Fruit fly (Drosophila melanogaster) whole organism, prepupa: Measurements from ENCODE around the gene h-cup.

Experiments used
- Blimp-1 ChIP-seq: fragments of 200-800 bp; sonication (Bioruptor generic); optimal IDR thresholded peaks from 3 replicates; lab custom pipeline; 2017; ENCODE audit warnings: missing biosample characterization, missing genetic modification characterization, mild to moderate bottlenecking, moderate library complexity, missing genetic modification reagents
- CG16779 ChIP-seq: fragments of 200-800 bp; sonication (Bioruptor generic); optimal IDR thresholded peaks from 3 replicates; lab custom pipeline; 2017; ENCODE audit warnings: missing biosample characterization, mild to moderate bottlenecking, missing genetic modification characterization
- CG32006 ChIP-seq: fragments of 200-800 bp; sonication (Bioruptor generic); optimal IDR thresholded peaks from 3 replicates; lab custom pipeline; 2017; ENCODE audit warnings: missing biosample characterization, mild to moderate bottlenecking, missing genetic modification characterization
- CG6163 ChIP-seq: fragments of 200-800 bp; sonication (Bioruptor generic); IDR thresholded peaks from 3 replicates; pipeline ENCODE4 v1.3.6; 2022; ENCODE audit warnings: missing biosample characterization, missing genetic modification characterization
- CG6276 ChIP-seq: fragments of 200-800 bp; sonication (Bioruptor generic); optimal IDR thresholded peaks from 2 replicates; lab custom pipeline; 2017; ENCODE audit warnings: missing biosample characterization, mild to moderate bottlenecking, missing genetic modification characterization
- CG6854 ChIP-seq: fragments of 200-800 bp; sonication (Bioruptor generic); optimal IDR thresholded peaks from 2 replicates; lab custom pipeline; 2017; ENCODE audit warnings: missing biosample characterization, mild to moderate bottlenecking, missing genetic modification characterization
- CG8119 ChIP-seq: fragments of 200-800 bp; sonication (Bioruptor generic); IDR thresholded peaks from 3 replicates; pipeline ENCODE4 v1.3.6; 2022; ENCODE audit warnings: missing biosample characterization, missing genetic modification characterization
- CG8319 ChIP-seq: fragments of 200-800 bp; sonication (Bioruptor generic); optimal IDR thresholded peaks from 3 replicates; lab custom pipeline; 2016; ENCODE audit warnings: missing biosample characterization, missing genetic modification characterization
- Ets21C ChIP-seq: fragments of 200-800 bp; sonication (Bioruptor generic); optimal IDR thresholded peaks from 3 replicates; lab custom pipeline; 2016; ENCODE audit warnings: missing biosample characterization, missing genetic modification characterization
- Gug ChIP-seq: fragments of 200-800 bp; sonication (Bioruptor generic); IDR thresholded peaks from 2 replicates; pipeline ENCODE4 v1.3.6; 2022; ENCODE audit warnings: missing biosample characterization, missing genetic modification characterization
- net ChIP-seq: fragments of 200-800 bp; sonication (Bioruptor generic); optimal IDR thresholded peaks from 3 replicates; lab custom pipeline; 2016; ENCODE audit warnings: missing biosample characterization, missing genetic modification characterization
- vri ChIP-seq: fragments of 200-800 bp; sonication (Bioruptor generic); optimal IDR thresholded peaks from 3 replicates; lab custom pipeline; 2016; ENCODE audit warnings: missing biosample characterization, mild to moderate bottlenecking, missing genetic modification characterization

DNA sequence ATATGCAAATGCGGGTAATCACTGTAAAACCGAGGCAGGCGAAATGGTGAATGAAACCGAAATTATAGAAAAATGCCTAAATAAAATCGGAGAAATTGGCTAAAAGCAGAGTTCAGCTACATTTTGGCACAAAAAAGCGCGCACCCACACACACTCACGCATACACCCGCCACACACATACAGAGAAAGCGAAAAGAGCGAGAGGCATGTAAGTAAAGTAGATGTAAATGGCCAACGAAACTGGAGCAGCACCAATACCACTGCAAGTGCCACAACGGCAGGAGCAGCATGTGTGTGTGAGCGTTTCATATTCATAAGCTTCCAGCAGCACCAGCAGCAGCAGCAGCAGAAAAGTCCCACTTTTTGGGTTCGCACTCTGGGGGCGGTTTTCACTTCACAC, 7.3 kb downstream of the h-cup start:
- TF ChIP-seq Ets21C (GFP tag; lab: Kevin White, UChicago) (no peak), CG32006 (GFP tag; lab: Kevin White, UChicago) (no peak), CG6163 (no peak), vri (no peak), Gug (GFP tag; lab: Robert Waterston, UW) (no peak), CG6854 (peak; percentile 8), CG6276 (GFP tag; lab: Kevin White, UChicago) (no peak), CG8119 (no peak), CG16779 (tag; lab: Kevin White, UChicago) (no peak), net (no peak), CG8319 (GFP tag; lab: Kevin White, UChicago) (no peak), Blimp-1 (no peak)
